Fruit fly (Drosophila melanogaster): ENCODE measurements around the gene c12.2.
A peak's percentile ranks its signal among the peaks of the same experiment; 100 is the strongest.

Gene c12.2

DNA sequence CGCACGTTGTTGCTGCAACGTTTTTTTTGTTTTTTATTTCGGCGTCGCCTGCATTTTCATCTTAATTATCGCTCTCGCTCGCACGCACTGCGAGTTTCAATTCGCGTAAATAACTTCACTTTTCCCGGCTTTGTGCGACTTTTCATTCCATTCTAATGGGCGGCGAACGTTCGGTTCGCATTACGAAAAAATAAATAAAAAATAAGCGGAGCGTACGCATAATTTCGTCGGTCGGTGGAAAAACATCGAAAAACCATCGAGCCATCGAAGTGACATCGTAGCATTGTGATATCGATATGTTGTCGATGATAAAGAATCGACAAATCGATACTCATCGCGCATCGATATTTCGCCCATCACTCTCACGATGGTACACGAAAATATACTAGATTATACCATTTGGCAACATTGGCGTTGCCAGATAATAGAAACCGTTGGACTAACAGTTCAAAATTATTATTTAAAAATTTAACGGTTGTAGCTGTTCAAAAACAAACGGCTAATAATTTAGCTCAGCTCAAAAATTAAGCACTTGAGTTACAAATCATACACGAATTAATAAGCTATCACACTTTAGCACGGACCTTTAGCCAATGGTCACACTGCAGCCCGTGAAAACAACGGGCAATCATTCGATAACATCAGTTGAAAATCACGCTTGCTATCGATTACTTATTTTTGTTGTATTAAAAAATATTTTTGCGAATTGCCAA, 37.0 kb downstream of the c12.2 start, which contains the start of the genes Zdhhc8 and BCL7-like:
Gene Zdhhc8, minus strand, starts transcription at position 232 of the 713 bp plus-strand sequence.
Gene BCL7-like, plus strand, starts transcription at position 639 of the 713 bp plus-strand sequence.
- TF ChIP-seq Mnt (GFP tag; optimal IDR thresholded peaks at IDR 0.05) (peak; percentile 84), Hr96 (GFP tag; optimal IDR thresholded peaks at IDR 0.05) (peak; percentile 49), tj (GFP tag; optimal IDR thresholded peaks at IDR 0.05) (no peak), CG33017 (tag; optimal IDR thresholded peaks at IDR 0.05) (no peak), Clk (GFP tag; optimal IDR thresholded peaks at IDR 0.05) (no peak), cic (GFP tag; optimal IDR thresholded peaks at IDR 0.05) (no peak), CG7045 (GFP tag; optimal IDR thresholded peaks at IDR 0.05) (no peak), cnc (optimal IDR thresholded peaks at IDR 0.05) (no peak), ovo (GFP tag; optimal IDR thresholded peaks at IDR 0.05) (peak; percentile 41), CG11617 (GFP tag; optimal IDR thresholded peaks at IDR 0.05) (no peak), CG5204 (GFP tag; optimal IDR thresholded peaks at IDR 0.05) (peak; percentile 41), CG7101 (tag; optimal IDR thresholded peaks at IDR 0.05) (peak; percentile 59), bab1 (GFP tag; optimal IDR thresholded peaks at IDR 0.05) (peak; percentile 61), CG12768 (GFP tag; optimal IDR thresholded peaks at IDR 0.05) (no peak), CG1620 (GFP tag; optimal IDR thresholded peaks at IDR 0.05) (peak; percentile 62), Crg-1 (GFP tag; optimal IDR thresholded peaks at IDR 0.05) (peak; percentile 1), pad (GFP tag; optimal IDR thresholded peaks at IDR 0.05) (no peak), CG14711 (tag; optimal IDR thresholded peaks at IDR 0.05) (no peak)

All from whole organism, adult.